Worm (Caenorhabditis elegans) whole organism, L4 larva: Measurements from ENCODE around the gene msp-50.
A peak's percentile ranks its signal among the peaks of the same experiment; 100 is the strongest.

Experiments used
- F26F4.8 ChIP-seq: fragments of 200-800 bp; sonication (Bioruptor generic); conservative IDR thresholded peaks from 2 replicates; pipeline ENCODE4 v1.3.6; 2022; ENCODE audit warnings: missing genetic modification characterization, missing compliant biosample characterization
- R02D3.7 ChIP-seq: fragments of 150-350 bp; sonication (generic microtip); optimal IDR thresholded peaks from 3 replicates; lab custom pipeline; 2014; ENCODE audit warnings: missing biosample characterization, missing genetic modification characterization
- T20F7.1 ChIP-seq: fragments of 200-800 bp; sonication (Bioruptor generic); optimal IDR thresholded peaks from 2 replicates; lab custom pipeline; 2018; ENCODE audit warnings: mild to moderate bottlenecking, missing genetic modification characterization, missing compliant biosample characterization
- T26A8.4 ChIP-seq: fragments of 200-800 bp; sonication (Bioruptor generic); IDR thresholded peaks from 2 replicates; pipeline ENCODE4 v1.3.6; 2022; ENCODE audit warnings: missing genetic modification characterization, missing compliant biosample characterization
- Y105C5A.15 ChIP-seq: fragments of 200-800 bp; sonication (Bioruptor generic); IDR thresholded peaks from 2 replicates; pipeline ENCODE4 v1.3.6; 2022; ENCODE audit warnings: missing genetic modification characterization, missing compliant biosample characterization
- Y5F2A.4 ChIP-seq: fragments of 200-800 bp; sonication (Bioruptor generic); optimal IDR thresholded peaks from 2 replicates; lab custom pipeline; 2018; ENCODE audit warnings: mild to moderate bottlenecking, missing genetic modification characterization, missing compliant biosample characterization
- ZK337.2 ChIP-seq: fragments of 200-800 bp; sonication (Bioruptor generic); IDR thresholded peaks from 2 replicates; pipeline ENCODE4 v1.3.6; 2022; ENCODE audit warnings: missing genetic modification reagents, missing genetic modification characterization, missing compliant biosample characterization
- ZK546.5 ChIP-seq, 2 experiments: sonication (generic microtip); optimal IDR thresholded peaks; 2 replicates each; lab custom pipeline; 2017; ENCODE audit warnings: missing biosample characterization in 2 of 2, missing genetic modification characterization in 2 of 2
- aly-2 ChIP-seq: sonication (generic microtip); optimal IDR thresholded peaks from 2 replicates; lab custom pipeline; 2018; ENCODE audit warnings: missing biosample characterization, missing genetic modification characterization
- attf-4 ChIP-seq: sonication (generic microtip); optimal IDR thresholded peaks from 3 replicates; lab custom pipeline; 2017; ENCODE audit warnings: missing biosample characterization, missing genetic modification characterization
- ceh-20 ChIP-seq: fragments of 200-800 bp; sonication (Bioruptor generic); IDR thresholded peaks from 2 replicates; pipeline ENCODE4 v1.3.6; 2022; ENCODE audit warnings: missing genetic modification reagents, missing genetic modification characterization, missing compliant biosample characterization
- ceh-62 ChIP-seq: sonication (generic microtip); optimal IDR thresholded peaks from 2 replicates; lab custom pipeline; 2017; ENCODE audit warnings: missing biosample characterization, missing genetic modification characterization
- ceh-82 ChIP-seq: sonication (generic microtip); optimal IDR thresholded peaks from 2 replicates; lab custom pipeline; 2017; ENCODE audit warnings: missing biosample characterization, missing genetic modification characterization
- ctbp-1 ChIP-seq: fragments of 200-800 bp; sonication (Bioruptor generic); IDR thresholded peaks from 2 replicates; pipeline ENCODE4 v1.3.6; 2022; ENCODE audit warnings: missing genetic modification reagents, missing genetic modification characterization, missing compliant biosample characterization
- daf-16 ChIP-seq, 3 experiments: sonication (generic microtip); optimal IDR thresholded peaks; 2 replicates each; lab custom pipeline; 2016 to 2017; ENCODE audit warnings: missing genetic modification characterization in 3 of 3, missing genetic modification reagents in 3 of 3, mild to moderate bottlenecking in 2 of 3, missing compliant biosample characterization in 2 of 3, missing biosample characterization in 1 of 3, moderate library complexity in 1 of 3
- daf-8 ChIP-seq: fragments of 200-800 bp; sonication (Bioruptor generic); IDR thresholded peaks from 2 replicates; pipeline ENCODE4 v1.3.6; 2022; ENCODE audit warnings: missing genetic modification characterization, missing compliant biosample characterization
- dmd-8 ChIP-seq: fragments of 200-800 bp; sonication (Bioruptor generic); IDR thresholded peaks from 2 replicates; pipeline ENCODE4 v1.3.6; 2022; ENCODE audit warnings: missing genetic modification characterization, missing compliant biosample characterization
- dmd-9 ChIP-seq: fragments of 200-800 bp; sonication (Bioruptor generic); IDR thresholded peaks from 2 replicates; pipeline ENCODE4 v1.3.6; 2022; ENCODE audit warnings: missing genetic modification reagents, missing genetic modification characterization, missing compliant biosample characterization
- dpl-1 ChIP-seq: fragments of 150-350 bp; optimal IDR thresholded peaks from 2 replicates; lab custom pipeline; 2014; ENCODE audit warnings: missing biosample characterization, missing genetic modification reagents, missing genetic modification characterization
- dve-1 ChIP-seq: sonication (generic microtip); optimal IDR thresholded peaks from 2 replicates; lab custom pipeline; 2017; ENCODE audit warnings: antibody characterized with exemption, mild to moderate bottlenecking, missing genetic modification characterization, missing compliant biosample characterization; ENCODE audit not compliant: insufficient read depth
- egl-43 ChIP-seq: fragments of 200-800 bp; sonication (Bioruptor generic); IDR thresholded peaks from 2 replicates; pipeline ENCODE4 v1.3.6; 2022; ENCODE audit warnings: missing genetic modification reagents, missing genetic modification characterization, missing compliant biosample characterization
- fkh-10 ChIP-seq: fragments of 150-350 bp; optimal IDR thresholded peaks from 2 replicates; lab custom pipeline; 2014; ENCODE audit warnings: missing biosample characterization, missing genetic modification reagents, missing genetic modification characterization
- gei-8 ChIP-seq: fragments of 200-800 bp; sonication (Bioruptor generic); optimal IDR thresholded peaks from 2 replicates; lab custom pipeline; 2018; ENCODE audit warnings: mild to moderate bottlenecking, missing genetic modification characterization, missing compliant biosample characterization
- hlh-11 ChIP-seq: fragments of 200-800 bp; sonication (Bioruptor generic); optimal IDR thresholded peaks from 2 replicates; lab custom pipeline; 2018; ENCODE audit warnings: mild to moderate bottlenecking, missing genetic modification characterization, missing compliant biosample characterization
- hlh-30 ChIP-seq: sonication (generic microtip); optimal IDR thresholded peaks from 2 replicates; lab custom pipeline; 2017; ENCODE audit warnings: antibody characterized with exemption, mild to moderate bottlenecking, missing genetic modification characterization, missing compliant biosample characterization; ENCODE audit not compliant: insufficient read depth
- hmg-1.1 ChIP-seq: fragments of 200-800 bp; sonication (Bioruptor generic); IDR thresholded peaks from 2 replicates; pipeline ENCODE4 v1.3.6; 2022; ENCODE audit warnings: missing genetic modification reagents, missing genetic modification characterization, missing compliant biosample characterization
- lin-39 ChIP-seq: fragments of 150-350 bp; optimal IDR thresholded peaks from 2 replicates; lab custom pipeline; 2014; ENCODE audit warnings: missing biosample characterization, missing genetic modification reagents, missing genetic modification characterization
- lsy-2 ChIP-seq, 2 experiments: fragments of 150-350 bp in 1 of 2; sonication (generic microtip) in 1 of 2; optimal IDR thresholded peaks; 2 replicates each; lab custom pipeline; 2014 to 2017; ENCODE audit warnings: missing biosample characterization in 2 of 2, missing genetic modification characterization in 2 of 2
- madf-5 ChIP-seq, 2 experiments: fragments of 200-800 bp; sonication (Bioruptor generic); IDR thresholded peaks; 2 replicates each; pipeline ENCODE4 v1.3.6; 2022; ENCODE audit warnings: missing compliant biosample characterization in 2 of 2, missing genetic modification characterization in 2 of 2
- mdl-1 ChIP-seq, 2 experiments: fragments of 150-350 bp in 1 of 2; sonication (generic microtip) in 1 of 2; optimal IDR thresholded peaks; 2 replicates each; lab custom pipeline; 2014 to 2017; ENCODE audit warnings: missing biosample characterization in 2 of 2, missing genetic modification characterization in 2 of 2
- mdt-29 ChIP-seq: fragments of 200-800 bp; sonication (Bioruptor generic); IDR thresholded peaks from 2 replicates; pipeline ENCODE4 v1.3.6; 2022; ENCODE audit warnings: missing genetic modification reagents, missing genetic modification characterization, missing compliant biosample characterization
- mep-1 ChIP-seq: fragments of 150-350 bp; sonication (generic microtip); optimal IDR thresholded peaks from 3 replicates; lab custom pipeline; 2014; ENCODE audit warnings: missing biosample characterization, missing genetic modification characterization
- mes-2 ChIP-seq: sonication (generic microtip); optimal IDR thresholded peaks from 2 replicates; lab custom pipeline; 2016; ENCODE audit warnings: missing genotype, mild to moderate bottlenecking, missing genetic modification characterization, missing compliant biosample characterization; ENCODE audit not compliant: poor library complexity, severe bottlenecking
- nhr-10 ChIP-seq: fragments of 150-350 bp; optimal IDR thresholded peaks from 2 replicates; lab custom pipeline; 2014; ENCODE audit warnings: missing biosample characterization, missing genetic modification characterization
- nhr-237 ChIP-seq: sonication (generic microtip); optimal IDR thresholded peaks from 2 replicates; lab custom pipeline; 2017; ENCODE audit warnings: missing biosample characterization, missing genetic modification characterization
- nhr-6 ChIP-seq: fragments of 150-350 bp; optimal IDR thresholded peaks from 2 replicates; lab custom pipeline; 2014; ENCODE audit warnings: missing biosample characterization, missing genetic modification characterization
- nhr-76 ChIP-seq: fragments of 150-350 bp; optimal IDR thresholded peaks from 2 replicates; lab custom pipeline; 2014; ENCODE audit warnings: missing biosample characterization, missing genetic modification characterization
- saeg-2 ChIP-seq: fragments of 200-800 bp; sonication (Bioruptor generic); IDR thresholded peaks from 2 replicates; pipeline ENCODE4 v1.3.6; 2022; ENCODE audit warnings: missing genetic modification reagents, missing genetic modification characterization, missing compliant biosample characterization
- sdz-12 ChIP-seq: fragments of 200-800 bp; sonication (Bioruptor generic); optimal IDR thresholded peaks from 2 replicates; lab custom pipeline; 2018; ENCODE audit warnings: mild to moderate bottlenecking, missing genetic modification characterization, missing compliant biosample characterization
- snpc-1.2 ChIP-seq: fragments of 200-800 bp; sonication (Bioruptor generic); IDR thresholded peaks from 2 replicates; pipeline ENCODE4 v1.3.6; 2022; ENCODE audit warnings: missing genetic modification reagents, missing genetic modification characterization, missing compliant biosample characterization
- snpc-4 ChIP-seq: fragments of 150-350 bp; optimal IDR thresholded peaks from 2 replicates; lab custom pipeline; 2014; ENCODE audit warnings: missing biosample characterization, missing genetic modification characterization
- spr-1 ChIP-seq: sonication (generic microtip); optimal IDR thresholded peaks from 2 replicates; lab custom pipeline; 2016; ENCODE audit warnings: mild to moderate bottlenecking, missing genetic modification characterization, missing compliant biosample characterization
- spr-3 ChIP-seq: fragments of 200-800 bp; sonication (Bioruptor generic); optimal IDR thresholded peaks from 2 replicates; lab custom pipeline; 2018; ENCODE audit warnings: mild to moderate bottlenecking, missing genetic modification characterization, missing compliant biosample characterization
- tra-1 ChIP-seq: fragments of 200-800 bp; sonication (Bioruptor generic); IDR thresholded peaks from 2 replicates; pipeline ENCODE4 v1.3.6; 2022; ENCODE audit warnings: missing genetic modification reagents, missing genetic modification characterization, missing compliant biosample characterization
- unc-130 ChIP-seq: sonication (generic microtip); optimal IDR thresholded peaks from 2 replicates; lab custom pipeline; 2016; ENCODE audit warnings: missing genetic modification reagents, missing genetic modification characterization, missing compliant biosample characterization
- vab-7 ChIP-seq: fragments of 200-800 bp; sonication (Bioruptor generic); IDR thresholded peaks from 2 replicates; pipeline ENCODE4 v1.3.6; 2022; ENCODE audit warnings: missing genetic modification reagents, missing genetic modification characterization, missing compliant biosample characterization
- zag-1 ChIP-seq: fragments of 150-350 bp; optimal IDR thresholded peaks from 2 replicates; lab custom pipeline; 2014; ENCODE audit warnings: missing biosample characterization, missing genetic modification characterization
- zfp-2 ChIP-seq: sonication (generic microtip); optimal IDR thresholded peaks from 2 replicates; lab custom pipeline; 2016; ENCODE audit warnings: mild to moderate bottlenecking, missing genetic modification characterization, missing compliant biosample characterization
- zfp-3 ChIP-seq: fragments of 200-800 bp; sonication (Bioruptor generic); conservative IDR thresholded peaks from 2 replicates; pipeline ENCODE4 v1.3.6; 2022; ENCODE audit warnings: missing genetic modification reagents, missing genetic modification characterization, missing compliant biosample characterization
- zip-11 ChIP-seq: fragments of 200-800 bp; sonication (Bioruptor generic); IDR thresholded peaks from 2 replicates; pipeline ENCODE4 v1.3.6; 2022; ENCODE audit warnings: missing genetic modification characterization, missing compliant biosample characterization
- ztf-7 ChIP-seq: fragments of 150-350 bp; optimal IDR thresholded peaks from 2 replicates; lab custom pipeline; 2014; ENCODE audit warnings: missing biosample characterization, missing genetic modification characterization

Gene msp-50

DNA sequence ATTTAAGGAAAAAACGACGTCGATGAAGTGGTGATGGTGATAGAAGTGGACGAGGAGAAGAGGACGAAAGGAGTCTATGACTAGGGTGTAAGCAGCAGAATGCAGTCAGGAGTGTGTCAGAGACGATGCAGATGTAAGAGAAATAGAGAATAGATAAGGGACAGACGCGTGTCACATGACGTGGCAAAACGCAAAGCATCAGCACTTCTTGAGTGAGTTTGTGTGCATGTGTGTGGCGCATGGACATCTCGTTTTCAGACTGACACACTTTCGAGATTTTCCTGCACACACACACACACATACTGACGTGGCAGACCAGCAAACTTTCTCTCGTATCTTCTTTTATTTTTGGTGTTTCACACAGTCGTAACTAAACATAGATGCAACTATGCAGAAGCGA lies 17.1 kb upstream of the msp-50 start (continued):
- peak; percentile 83 for TF ChIP-seq tra-1 (GFP tag; lab: Robert Waterston, UW)
- TF ChIP-seq fkh-10 (GFP tag; lab: Kevin White, UChicago), result no peak
- TF ChIP-seq egl-43 (GFP tag; lab: Robert Waterston, UW), result peak; percentile 61; the same call in 1 of the 2 replicates
- peak; percentile 78 for TF ChIP-seq dve-1 (tag; lab: Kevin White, UChicago)
- peak; percentile 54 to 74 for TF ChIP-seq lsy-2 (tag; optimal IDR thresholded peaks at IDR 0.05; lab: Kevin White, UChicago)
- TF ChIP-seq mep-1 (tag; lab: Kevin White, UChicago), result peak; percentile 65
- no peak for TF ChIP-seq snpc-4 (tag; lab: Kevin White, UChicago)
- no peak for TF ChIP-seq daf-8 (GFP tag; lab: Robert Waterston, UW)
- TF ChIP-seq unc-130 (GFP tag; lab: Kevin White, UChicago), result no peak
- TF ChIP-seq Y5F2A.4, result no peak
- peak; percentile 5 for TF ChIP-seq ztf-7 (tag; lab: Kevin White, UChicago)
- TF ChIP-seq R02D3.7 (tag; lab: Kevin White, UChicago), result no peak
- TF ChIP-seq zfp-2 (tag; lab: Kevin White, UChicago), result no peak
- TF ChIP-seq saeg-2, result 0 out of 2 replicates have a peak, but pooled peaks have one; percentile 24
- no peak for TF ChIP-seq F26F4.8 (GFP tag; lab: Robert Waterston, UW)
- peak; percentile 80; the same call in 1 of the 2 replicates for TF ChIP-seq ceh-20 (GFP tag; lab: Robert Waterston, UW)
- TF ChIP-seq lin-39 (tag; lab: Kevin White, UChicago), result no peak
- TF ChIP-seq ZK546.5 (tag; optimal IDR thresholded peaks at IDR 0.05; lab: Kevin White, UChicago), result no peak
- peak; percentile 53 to 79 for TF ChIP-seq mdl-1 (tag; optimal IDR thresholded peaks at IDR 0.05; lab: Kevin White, UChicago)
- no peak for TF ChIP-seq zag-1
- TF ChIP-seq spr-3 (GFP tag; lab: Kevin White, UChicago), result no peak
- no peak for TF ChIP-seq nhr-237 (tag; lab: Kevin White, UChicago)
- peak; percentile 65 for TF ChIP-seq T20F7.1 (GFP tag; lab: Kevin White, UChicago)
- TF ChIP-seq mdt-29 (GFP tag; lab: Robert Waterston, UW), result peak; percentile 53; the same call in 1 of the 2 replicates
- TF ChIP-seq aly-2 (tag; lab: Kevin White, UChicago), result no peak
- TF ChIP-seq spr-1, result peak; percentile 62
- TF ChIP-seq hlh-30 (tag; lab: Kevin White, UChicago), result peak; percentile 98
- TF ChIP-seq hmg-1.1, result peak; percentile 67
- peak; percentile 20 for TF ChIP-seq nhr-10 (tag; lab: Kevin White, UChicago)
- no peak for TF ChIP-seq attf-4 (tag; lab: Kevin White, UChicago)
- TF ChIP-seq dmd-9 (GFP tag; lab: Robert Waterston, UW), result no peak
- no peak for TF ChIP-seq dpl-1
- TF ChIP-seq vab-7 (GFP tag; lab: Robert Waterston, UW), result no peak
- peak; percentile 63 for TF ChIP-seq T26A8.4
- no peak for TF ChIP-seq sdz-12 (GFP tag; lab: Kevin White, UChicago)
- TF ChIP-seq dmd-8 (GFP tag; lab: Robert Waterston, UW), result no peak
- no peak for TF ChIP-seq nhr-76 (tag; lab: Kevin White, UChicago)
- 0 out of 2 replicates have a peak, but pooled peaks have one; percentile 34 for TF ChIP-seq zfp-3 (GFP tag; lab: Robert Waterston, UW)
- TF ChIP-seq zip-11, result no peak
- TF ChIP-seq Y105C5A.15 (GFP tag; lab: Robert Waterston, UW), result no peak
- TF ChIP-seq ceh-82 (tag; lab: Kevin White, UChicago), result no peak
- no peak for TF ChIP-seq ZK337.2
- peak; percentile 15; the same call in 1 of the 2 replicates for TF ChIP-seq ctbp-1 (GFP tag; lab: Robert Waterston, UW)
- TF ChIP-seq nhr-6 (tag; lab: Kevin White, UChicago), result peak; percentile 42
- no peak for TF ChIP-seq madf-5 (GFP tag; IDR thresholded peaks at IDR 0.05; lab: Robert Waterston, UW)
- TF ChIP-seq snpc-1.2 (GFP tag; lab: Robert Waterston, UW), result no peak
- peak; percentile 95 for TF ChIP-seq hlh-11
- peak; percentile 15 for TF ChIP-seq mes-2 (tag; lab: Kevin White, UChicago)
- TF ChIP-seq gei-8 (GFP tag; lab: Kevin White, UChicago), result peak; percentile 28
- peak in 1 of 2 experiments; percentile 65 for TF ChIP-seq daf-16 (GFP tag; optimal IDR thresholded peaks at IDR 0.05; lab: Kevin White, UChicago)
- TF ChIP-seq daf-16 (tag; optimal IDR thresholded peaks at IDR 0.05; lab: Kevin White, UChicago), result peak; percentile 87
- TF ChIP-seq ceh-62 (tag; lab: Kevin White, UChicago), result no peak
